Fruit fly (Drosophila melanogaster): Measurements from ENCODE around the gene CG34447.

Gene CG34447

dm6 chr2L:2420490-2420889 lies 677 bp upstream of the CG34447 start, which contains the start of gene CG9886 (continued):
- TF ChIP-seq Ets21C (GFP tag; optimal IDR thresholded peaks at IDR 0.05) (peak; percentile 7), Sox14 (GFP tag; optimal IDR thresholded peaks at IDR 0.05) (peak; percentile 34), CG31627 (GFP tag; optimal IDR thresholded peaks at IDR 0.05) (peak; percentile 51), ss (GFP tag; optimal IDR thresholded peaks at IDR 0.05) (no peak), CG7368 (GFP tag; optimal IDR thresholded peaks at IDR 0.05) (no peak), CG16779 (tag; optimal IDR thresholded peaks at IDR 0.05) (no peak), CG6276 (GFP tag; optimal IDR thresholded peaks at IDR 0.05) (no peak)

DNA sequence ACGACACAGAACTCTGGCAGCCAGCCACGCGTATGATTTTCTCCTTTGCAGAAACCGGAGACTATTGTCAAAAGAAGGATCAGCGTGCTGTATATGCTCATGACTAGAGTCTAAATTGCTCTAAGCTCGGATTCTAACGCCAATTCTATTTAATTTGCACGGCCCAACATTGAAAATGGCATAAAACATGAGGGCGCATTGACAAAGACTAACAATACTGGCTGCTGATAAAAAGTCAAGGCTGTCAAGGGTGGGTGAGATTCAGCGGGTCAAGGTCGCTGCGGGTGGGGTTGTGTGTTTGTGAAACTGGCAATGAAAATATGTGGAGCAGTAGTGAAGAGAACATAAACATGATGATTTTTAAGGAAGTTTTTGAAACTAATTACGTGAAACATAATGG lies 1.9 kb downstream of the CG34447 start, which contains the start of gene CG34448:
Gene CG34448, minus strand, starts transcription at position 101 of the 400 bp plus-strand sequence.
- TF ChIP-seq Ets96B (tag; optimal IDR thresholded peaks at IDR 0.05), result no peak
- TF ChIP-seq topi (GFP tag; optimal IDR thresholded peaks at IDR 0.05), result no peak
- no peak for TF ChIP-seq CG6808 (GFP tag; optimal IDR thresholded peaks at IDR 0.05)
- no peak for TF ChIP-seq CG8119 (GFP tag; IDR thresholded peaks at IDR 0.05)
- no peak for TF ChIP-seq spab (GFP tag; optimal IDR thresholded peaks at IDR 0.05)
- TF ChIP-seq acj6 (GFP tag; optimal IDR thresholded peaks at IDR 0.05), result no peak
- no peak for TF ChIP-seq Blimp-1 (GFP tag; optimal IDR thresholded peaks at IDR 0.05)
- TF ChIP-seq Hr39 (GFP tag; optimal IDR thresholded peaks at IDR 0.05), result no peak
- TF ChIP-seq dac (GFP tag; optimal IDR thresholded peaks at IDR 0.05), result no peak
- no peak for TF ChIP-seq OdsH (GFP tag; optimal IDR thresholded peaks at IDR 0.05)
- TF ChIP-seq CG32006 (GFP tag; optimal IDR thresholded peaks at IDR 0.05), result no peak
- TF ChIP-seq CG10669 (GFP tag; optimal IDR thresholded peaks at IDR 0.05), result no peak
- TF ChIP-seq Eip93F (GFP tag; optimal IDR thresholded peaks at IDR 0.05), result no peak
- no peak for TF ChIP-seq Sox14 (GFP tag; optimal IDR thresholded peaks at IDR 0.05)
- no peak for TF ChIP-seq Eip78C (GFP tag)
- TF ChIP-seq ss (GFP tag; optimal IDR thresholded peaks at IDR 0.05), result no peak
- no peak for TF ChIP-seq CG11902 (GFP tag; optimal IDR thresholded peaks at IDR 0.05)

DNA sequence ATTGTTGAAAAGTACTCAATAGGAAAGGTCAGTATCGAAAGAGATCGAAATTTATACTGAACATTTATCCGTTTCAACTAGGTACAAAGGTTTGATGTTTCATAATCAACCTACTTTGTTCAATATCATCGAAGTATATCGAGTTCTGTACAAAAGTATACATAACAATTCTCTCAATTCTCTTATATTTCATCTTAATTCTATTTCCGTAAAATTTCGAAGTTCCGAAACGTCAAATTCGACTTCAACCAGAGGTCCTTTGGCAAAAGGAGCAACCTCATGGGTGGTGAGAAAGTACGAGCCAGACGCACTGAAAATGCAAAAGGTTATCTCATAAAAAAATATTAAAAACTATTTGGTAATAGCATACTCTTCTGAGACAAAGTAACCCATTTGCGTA lies 3.2 kb downstream of the CG34447 start, which contains the start of gene CG31948:
Gene CG31948, minus strand, starts transcription at position 101 of the 400 bp plus-strand sequence.
- no peak for TF ChIP-seq Ets96B (tag; optimal IDR thresholded peaks at IDR 0.05)
- no peak for TF ChIP-seq Smox (GFP tag; optimal IDR thresholded peaks at IDR 0.05)
- TF ChIP-seq CG1621 (tag; optimal IDR thresholded peaks at IDR 0.05), result no peak
- TF ChIP-seq CG32006 (GFP tag; optimal IDR thresholded peaks at IDR 0.05), result no peak

- TF ChIP-seq CG32006 (GFP tag; optimal IDR thresholded peaks at IDR 0.05) (no peak), svp (GFP tag) (peak; percentile 15), CG6163 (GFP tag; IDR thresholded peaks at IDR 0.05) (0 out of 3 replicates have a peak, but pooled peaks have one; percentile 20)
Observed at dm6 chr2L:2415109-2415508, 4.7 kb downstream of the CG34447 start, which contains the start of gene CG18641. CG18641 (minus strand) TSS chr2L:2415322.

dm6 chr2L:2413093-2413492 lies 6.7 kb downstream of the CG34447 start:
- TF ChIP-seq Eip78C (GFP tag) (no peak), CG32006 (GFP tag; optimal IDR thresholded peaks at IDR 0.05) (peak; percentile 71), achi (GFP tag; optimal IDR thresholded peaks at IDR 0.05) (peak; percentile 23), CG15336 (GFP tag; IDR thresholded peaks at IDR 0.05) (no peak; the same call in 1 of the 2 replicates), Lpt (GFP tag; optimal IDR thresholded peaks at IDR 0.05) (peak; percentile 43), CG11762 (GFP tag; optimal IDR thresholded peaks at IDR 0.05; ENCODE audit: insufficient read depth) (no peak), CG4318 (GFP tag; optimal IDR thresholded peaks at IDR 0.05) (peak; percentile 38), eg (GFP tag; IDR thresholded peaks at IDR 0.05) (peak; percentile 87), pdm3 (GFP tag; optimal IDR thresholded peaks at IDR 0.05) (peak; percentile 16), salr (GFP tag; optimal IDR thresholded peaks at IDR 0.05) (no peak), CG3919 (GFP tag; optimal IDR thresholded peaks at IDR 0.05) (no peak), Hr4 (GFP tag; optimal IDR thresholded peaks at IDR 0.05) (peak; percentile 48), Gug (GFP tag; IDR thresholded peaks at IDR 0.05) (peak; percentile 62), CG6163 (GFP tag; IDR thresholded peaks at IDR 0.05) (no peak), Hr38 (GFP tag; optimal IDR thresholded peaks at IDR 0.05) (peak; percentile 3), vri (GFP tag; optimal IDR thresholded peaks at IDR 0.05) (no peak), OdsH (GFP tag; optimal IDR thresholded peaks at IDR 0.05) (peak; percentile 34), CG8119 (GFP tag; IDR thresholded peaks at IDR 0.05) (peak; percentile 69), Ets96B (tag; optimal IDR thresholded peaks at IDR 0.05) (no peak), Hr39 (GFP tag; optimal IDR thresholded peaks at IDR 0.05) (no peak), Sox15 (GFP tag; optimal IDR thresholded peaks at IDR 0.05) (no peak), CG11294 (GFP tag; IDR thresholded peaks at IDR 0.05) (peak; percentile 59; the same call in 1 of the 2 replicates)
